Fruit fly (Drosophila melanogaster) whole organism, embryonic: ENCODE measurements around the gene CG43245.
A peak's percentile ranks its signal among the peaks of the same experiment; 100 is the strongest.

Source experiments
- Ada2b ChIP-seq: fragments of 200-800 bp; sonication (Bioruptor generic); IDR thresholded peaks from 2 replicates; pipeline ENCODE4 v1.3.6; 2022; ENCODE audit warnings: missing biosample characterization, missing genetic modification characterization
- B-H1 ChIP-seq: fragments of 200-800 bp; sonication (Bioruptor generic); IDR thresholded peaks from 3 replicates; pipeline ENCODE4 v1.3.6; 2022; ENCODE audit warnings: missing biosample characterization, missing genetic modification characterization
- BtbVII ChIP-seq: fragments of 200-800 bp; sonication (Bioruptor generic); optimal IDR thresholded peaks from 3 replicates; lab custom pipeline; 2017; ENCODE audit warnings: missing biosample characterization, mild to moderate bottlenecking, missing genetic modification characterization
- CG10979 ChIP-seq: fragments of 200-800 bp; sonication (Bioruptor generic); optimal IDR thresholded peaks from 2 replicates; lab custom pipeline; 2018; ENCODE audit warnings: missing biosample characterization, mild to moderate bottlenecking, missing genetic modification characterization, moderate library complexity
- CG1529 ChIP-seq: fragments of 200-800 bp; sonication (Bioruptor generic); optimal IDR thresholded peaks from 3 replicates; lab custom pipeline; 2018; ENCODE audit warnings: missing biosample characterization, missing genetic modification characterization
- CG17328 ChIP-seq: fragments of 200-800 bp; sonication (Bioruptor generic); IDR thresholded peaks from 2 replicates; pipeline ENCODE4 v1.3.6; 2022; ENCODE audit warnings: missing biosample characterization, missing genetic modification characterization
- CG17361 ChIP-seq: fragments of 200-800 bp; sonication (Bioruptor generic); IDR thresholded peaks from 3 replicates; pipeline ENCODE4 v1.3.6; 2022; ENCODE audit warnings: missing biosample characterization, missing genetic modification characterization
- CG1832 ChIP-seq: fragments of 200-800 bp; sonication (Bioruptor generic); optimal IDR thresholded peaks from 2 replicates; lab custom pipeline; 2017; ENCODE audit warnings: missing biosample characterization, mild to moderate bottlenecking, missing genetic modification characterization, inconsistent platforms
- CG2678 ChIP-seq: fragments of 200-800 bp; sonication (Bioruptor generic); optimal IDR thresholded peaks from 3 replicates; lab custom pipeline; 2019; ENCODE audit warnings: missing biosample characterization, mild to moderate bottlenecking, missing genetic modification characterization, moderate library complexity
- CG31388 ChIP-seq: fragments of 200-800 bp; sonication (Bioruptor generic); optimal IDR thresholded peaks from 2 replicates; lab custom pipeline; 2016; ENCODE audit warnings: missing biosample characterization, missing genetic modification characterization
- CG33557 ChIP-seq: fragments of 200-800 bp; sonication (Bioruptor generic); optimal IDR thresholded peaks from 2 replicates; lab custom pipeline; 2019; ENCODE audit warnings: missing biosample characterization, mild to moderate bottlenecking, missing genetic modification characterization, moderate library complexity
- CG4424 ChIP-seq: fragments of 200-800 bp; sonication (Bioruptor generic); optimal IDR thresholded peaks from 3 replicates; lab custom pipeline; 2016; ENCODE audit warnings: missing biosample characterization, missing genetic modification characterization
- CG4854 ChIP-seq: fragments of 200-800 bp; sonication (Bioruptor generic); optimal IDR thresholded peaks from 2 replicates; lab custom pipeline; 2016; ENCODE audit warnings: missing biosample characterization, missing genetic modification characterization, inconsistent platforms
- CG6654 ChIP-seq: fragments of 200-800 bp; sonication (Bioruptor generic); optimal IDR thresholded peaks from 2 replicates; lab custom pipeline; 2017; ENCODE audit warnings: missing biosample characterization, mild to moderate bottlenecking, missing genetic modification characterization
- CG6683 ChIP-seq: fragments of 200-800 bp; sonication (Bioruptor generic); optimal IDR thresholded peaks from 2 replicates; lab custom pipeline; 2017; ENCODE audit warnings: missing biosample characterization, mild to moderate bottlenecking, missing genetic modification characterization, missing genetic modification reagents
- CG6791 ChIP-seq: fragments of 200-800 bp; sonication (Bioruptor generic); IDR thresholded peaks from 3 replicates; pipeline ENCODE4 v1.3.6; 2022; ENCODE audit warnings: missing biosample characterization, missing genetic modification characterization; ENCODE audit not compliant: partially characterized antibody
- CG6813 ChIP-seq: fragments of 200-800 bp; sonication (Bioruptor generic); optimal IDR thresholded peaks from 2 replicates; lab custom pipeline; 2017; ENCODE audit warnings: missing biosample characterization, missing genetic modification characterization, mild to moderate bottlenecking, moderate library complexity, missing genetic modification reagents
- CG7372 ChIP-seq: fragments of 200-800 bp; sonication (Bioruptor generic); IDR thresholded peaks from 2 replicates; pipeline ENCODE4 v1.3.6; 2022; ENCODE audit warnings: missing biosample characterization, missing genetic modification characterization
- CG7928 ChIP-seq: fragments of 200-800 bp; sonication (Bioruptor generic); optimal IDR thresholded peaks from 2 replicates; lab custom pipeline; 2017; ENCODE audit warnings: missing biosample characterization, mild to moderate bottlenecking, missing genetic modification characterization
- CG7963 ChIP-seq: fragments of 200-800 bp; sonication (Bioruptor generic); IDR thresholded peaks from 3 replicates; pipeline ENCODE4 v1.3.6; 2022; ENCODE audit warnings: missing biosample characterization, missing genetic modification characterization; ENCODE audit not compliant: partially characterized antibody
- CG9876 ChIP-seq: fragments of 200-800 bp; sonication (Bioruptor generic); optimal IDR thresholded peaks from 2 replicates; lab custom pipeline; 2016; ENCODE audit warnings: missing biosample characterization, missing genetic modification characterization
- Camta ChIP-seq: fragments of 200-800 bp; sonication (Bioruptor generic); optimal IDR thresholded peaks from 2 replicates; lab custom pipeline; 2016; ENCODE audit warnings: missing biosample characterization, missing genetic modification characterization
- D19A ChIP-seq: fragments of 200-800 bp; optimal IDR thresholded peaks from 3 replicates; lab custom pipeline; 2019; ENCODE audit warnings: missing biosample characterization, mild to moderate bottlenecking, missing genetic modification characterization, moderate library complexity
- Dll ChIP-seq: fragments of 200-800 bp; sonication (Bioruptor generic); IDR thresholded peaks from 4 replicates; pipeline ENCODE4 v1.3.6; 2022; ENCODE audit warnings: missing biosample characterization, missing genetic modification characterization; ENCODE audit not compliant: partially characterized antibody
- Dref ChIP-seq: fragments of 200-800 bp; sonication (Bioruptor generic); IDR thresholded peaks from 2 replicates; pipeline ENCODE4 v1.3.6; 2022; ENCODE audit warnings: missing biosample characterization, missing genetic modification characterization
- Eip74EF ChIP-seq, 2 experiments: fragments of 200-800 bp in 1 of 2; fragments of >200 bp in 1 of 2; sonication (Bioruptor generic) in 1 of 2; optimal IDR thresholded peaks; 2 replicates each; lab custom pipeline; 2017 to 2019; ENCODE audit warnings: missing biosample characterization in 2 of 2, missing genetic modification characterization in 2 of 2, mild to moderate bottlenecking in 1 of 2, moderate library complexity in 1 of 2
- GATAe ChIP-seq: fragments of 200-800 bp; sonication (Bioruptor generic); conservative IDR thresholded peaks from 2 replicates; pipeline ENCODE4 v1.3.6; 2022; ENCODE audit warnings: missing biosample characterization, missing genetic modification characterization
- H15 ChIP-seq: fragments of 200-800 bp; sonication (Bioruptor generic); IDR thresholded peaks from 3 replicates; pipeline ENCODE4 v1.3.6; 2022; ENCODE audit warnings: missing biosample characterization, missing genetic modification characterization
- Hr51 ChIP-seq, 2 experiments: fragments of 200-800 bp; sonication (Bioruptor generic); optimal IDR thresholded peaks; 2 replicates in 1 of 2; 3 replicates in 1 of 2; lab custom pipeline; 2016 to 2018; ENCODE audit warnings: missing biosample characterization in 2 of 2, missing genetic modification characterization in 2 of 2, mild to moderate bottlenecking in 1 of 2, moderate library complexity in 1 of 2
- Lim3 ChIP-seq: fragments of 200-800 bp; sonication (Bioruptor generic); IDR thresholded peaks from 2 replicates; pipeline ENCODE4 v1.3.6; 2022; ENCODE audit warnings: missing biosample characterization, missing genetic modification characterization
- Opbp ChIP-seq: fragments of 200-800 bp; sonication (Bioruptor generic); IDR thresholded peaks from 3 replicates; pipeline ENCODE4 v1.3.6; 2022; ENCODE audit warnings: missing biosample characterization, missing genetic modification characterization; ENCODE audit not compliant: partially characterized antibody
- Stat92E ChIP-seq, 3 experiments: fragments of >200 bp in 2 of 3; fragments of 200-800 bp in 1 of 3; sonication (Bioruptor generic) in 1 of 3; optimal IDR thresholded peaks; 2 replicates each; lab custom pipeline; 2017 to 2019; ENCODE audit warnings: missing biosample characterization in 3 of 3, missing genetic modification characterization in 3 of 3, mild to moderate bottlenecking in 1 of 3, moderate library complexity in 1 of 3
- YL-1 ChIP-seq: fragments of 200-800 bp; sonication (Bioruptor generic); optimal IDR thresholded peaks from 3 replicates; lab custom pipeline; 2017; ENCODE audit warnings: missing biosample characterization, mild to moderate bottlenecking, missing genetic modification characterization
- bbx ChIP-seq: fragments of 200-800 bp; sonication (Bioruptor generic); IDR thresholded peaks from 2 replicates; pipeline ENCODE4 v1.3.6; 2022; ENCODE audit warnings: missing biosample characterization, missing genetic modification characterization; ENCODE audit not compliant: partially characterized antibody
- dimm ChIP-seq: fragments of 200-800 bp; sonication (Bioruptor generic); IDR thresholded peaks from 2 replicates; pipeline ENCODE4 v1.3.6; 2022; ENCODE audit warnings: missing biosample characterization, missing genetic modification characterization
- insv ChIP-seq, 2 experiments: fragments of 200-800 bp; sonication (Bioruptor generic); optimal IDR thresholded peaks; 3 replicates each; lab custom pipeline; 2016 to 2018; ENCODE audit warnings: missing biosample characterization in 2 of 2, missing genetic modification characterization in 2 of 2
- kni ChIP-seq: fragments of 200-800 bp; sonication (Bioruptor generic); optimal IDR thresholded peaks from 3 replicates; lab custom pipeline; 2017; ENCODE audit warnings: mild to moderate bottlenecking, missing biosample characterization, missing genetic modification reagents, missing genetic modification characterization
- lov ChIP-seq, 2 experiments: fragments of 200-800 bp in 1 of 2; fragments of >200 bp in 1 of 2; sonication (Bioruptor generic) in 1 of 2; IDR thresholded peaks in 1 of 2; optimal IDR thresholded peaks in 1 of 2; 2 replicates in 1 of 2; 3 replicates in 1 of 2; pipeline versions ENCODE4 v1.3.6 to Lab custom; 2017 to 2022; ENCODE audit warnings: missing biosample characterization in 1 of 2, missing genetic modification characterization in 1 of 2
- nmo ChIP-seq: fragments of 200-800 bp; sonication (Bioruptor generic); optimal IDR thresholded peaks from 2 replicates; lab custom pipeline; 2018; ENCODE audit warnings: missing biosample characterization, mild to moderate bottlenecking, missing genetic modification characterization, moderate library complexity
- nom ChIP-seq: fragments of 200-800 bp; sonication (Bioruptor generic); optimal IDR thresholded peaks from 2 replicates; lab custom pipeline; 2017; ENCODE audit warnings: missing biosample characterization, missing genetic modification characterization, mild to moderate bottlenecking, moderate library complexity, missing genetic modification reagents
- pho ChIP-seq: fragments of 200-800 bp; sonication (Bioruptor generic); optimal IDR thresholded peaks from 2 replicates; lab custom pipeline; 2016; ENCODE audit warnings: missing biosample characterization, missing genetic modification characterization
- sc ChIP-seq, 3 experiments: fragments of >200 bp in 2 of 3; fragments of 200-800 bp in 1 of 3; sonication (Bioruptor generic) in 1 of 3; optimal IDR thresholded peaks; 2 replicates in 2 of 3; 3 replicates in 1 of 3; lab custom pipeline; 2017; ENCODE audit warnings: mild to moderate bottlenecking in 1 of 3, missing biosample characterization in 1 of 3, missing genetic modification characterization in 1 of 3, missing genetic modification reagents in 1 of 3
- sens-2 ChIP-seq: fragments of 200-800 bp; sonication (Bioruptor generic); IDR thresholded peaks from 2 replicates; pipeline ENCODE4 v1.3.6; 2022; ENCODE audit warnings: missing biosample characterization, missing genetic modification characterization
- slou ChIP-seq: fragments of 200-800 bp; sonication (Bioruptor generic); optimal IDR thresholded peaks from 3 replicates; lab custom pipeline; 2016; ENCODE audit warnings: missing biosample characterization, missing genetic modification characterization
- slp2 ChIP-seq: fragments of 200-800 bp; sonication (Bioruptor generic); optimal IDR thresholded peaks from 2 replicates; lab custom pipeline; 2016; ENCODE audit warnings: missing biosample characterization, missing genetic modification characterization
- toy ChIP-seq: fragments of 200-800 bp; sonication (Bioruptor generic); IDR thresholded peaks from 2 replicates; pipeline ENCODE4 v1.3.6; 2022; ENCODE audit warnings: missing biosample characterization, missing genetic modification characterization
- wor ChIP-seq: fragments of 200-800 bp; sonication (Bioruptor generic); IDR thresholded peaks from 2 replicates; pipeline ENCODE4 v1.3.6; 2022; ENCODE audit warnings: missing biosample characterization, missing genetic modification characterization
- zf30C ChIP-seq: fragments of 200-800 bp; sonication (Bioruptor generic); optimal IDR thresholded peaks from 3 replicates; lab custom pipeline; 2018; ENCODE audit warnings: missing biosample characterization, mild to moderate bottlenecking, missing genetic modification characterization

The CG43245 gene

DNA sequence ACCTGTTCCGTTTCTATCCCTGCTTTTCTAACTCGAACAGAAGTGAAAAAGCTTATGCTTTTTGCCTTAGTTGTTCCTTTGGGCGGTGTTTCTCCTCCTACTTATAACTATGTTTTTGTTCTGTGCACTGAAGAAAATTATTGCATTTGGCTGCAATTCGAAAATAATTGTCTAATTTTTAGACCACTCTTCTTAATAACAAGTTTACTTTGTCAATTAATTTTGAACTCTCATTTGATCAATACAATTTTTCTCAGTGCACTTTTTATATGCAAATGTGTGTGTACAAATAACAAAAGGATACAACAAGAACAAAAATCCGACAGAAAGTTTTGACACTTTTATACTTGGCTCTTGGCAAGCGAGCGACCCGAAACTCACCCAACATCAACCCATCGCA lies 36.6 kb upstream of the CG43245 start (continued):
- TF ChIP-seq wor (GFP tag; lab: Robert Waterston, UW) (0 out of 2 replicates have a peak, but pooled peaks have one; percentile 38), CG6654 (GFP tag; lab: Kevin White, UChicago) (no peak), CG4854 (no peak), CG6683 (GFP tag; lab: Kevin White, UChicago) (peak; percentile 33), CG6791 (GFP tag; lab: Robert Waterston, UW) (no peak), bbx (GFP tag; lab: Robert Waterston, UW) (no peak), slp2 (no peak), CG31388 (GFP tag; lab: Kevin White, UChicago) (no peak), kni (GFP tag; lab: Kevin White, UChicago) (no peak), CG10979 (tag; lab: Kevin White, UChicago) (peak; percentile 17), slou (GFP tag; lab: Kevin White, UChicago) (no peak), CG2678 (tag; lab: Kevin White, UChicago) (peak; percentile 85), CG6813 (GFP tag; lab: Kevin White, UChicago) (no peak), sens-2 (peak; percentile 51; the same call in 1 of the 2 replicates), H15 (no peak), Dref (no peak), YL-1 (GFP tag; lab: Kevin White, UChicago) (no peak), Stat92E (GFP tag; optimal IDR thresholded peaks at IDR 0.05; lab: Kevin White, UChicago) (no peak), CG17328 (peak; percentile 65), Hr51 (GFP tag; optimal IDR thresholded peaks at IDR 0.05; lab: Kevin White, UChicago) (peak in 1 of 2 experiments; percentile 78), Opbp (GFP tag; lab: Robert Waterston, UW) (no peak), CG4424 (GFP tag; lab: Kevin White, UChicago) (no peak), CG9876 (no peak), CG7928 (GFP tag; lab: Kevin White, UChicago) (no peak), zf30C (GFP tag; lab: Kevin White, UChicago) (peak; percentile 24), sc (optimal IDR thresholded peaks at IDR 0.05; lab: Kevin White, UChicago) (no peak), sc (GFP tag; optimal IDR thresholded peaks at IDR 0.05; lab: Kevin White, UChicago) (peak; percentile 35), B-H1 (GFP tag; lab: Robert Waterston, UW) (peak; percentile 29; the same call in 1 of the 3 replicates), nmo (GFP tag; lab: Kevin White, UChicago) (peak; percentile 3), Lim3 (no peak), CG7963 (GFP tag; lab: Robert Waterston, UW) (no peak), CG1832 (GFP tag; lab: Kevin White, UChicago) (no peak), CG7372 (GFP tag; lab: Robert Waterston, UW) (peak; percentile 42; the same call in 1 of the 2 replicates), toy (GFP tag; lab: Robert Waterston, UW) (no peak), CG17361 (GFP tag; lab: Robert Waterston, UW) (peak; percentile 58; the same call in 2 of the 3 replicates), nom (GFP tag; lab: Kevin White, UChicago) (no peak), D19A (tag; lab: Kevin White, UChicago) (no peak), CG1529 (GFP tag; lab: Kevin White, UChicago) (peak; percentile 6), BtbVII (no peak), GATAe (no peak), Ada2b (GFP tag; lab: Robert Waterston, UW) (no peak), dimm (GFP tag; lab: Robert Waterston, UW) (peak; percentile 65), CG33557 (GFP tag; lab: Kevin White, UChicago) (no peak), Camta (peak; percentile 70), Eip74EF (GFP tag; optimal IDR thresholded peaks at IDR 0.05; lab: Kevin White, UChicago) (peak in 1 of 2 experiments; percentile 43), pho (GFP tag; lab: Kevin White, UChicago) (peak; percentile 66), lov (optimal IDR thresholded peaks at IDR 0.05; lab: Kevin White, UChicago) (no peak), lov (GFP tag; IDR thresholded peaks at IDR 0.05; lab: Robert Waterston, UW) (no peak), Dll (no peak), insv (GFP tag; optimal IDR thresholded peaks at IDR 0.05; lab: Kevin White, UChicago) (no peak)
